Fruit fly (Drosophila melanogaster): ENCODE measurements around the gene Kap-alpha3.

Kap-alpha3 gene

DNA sequence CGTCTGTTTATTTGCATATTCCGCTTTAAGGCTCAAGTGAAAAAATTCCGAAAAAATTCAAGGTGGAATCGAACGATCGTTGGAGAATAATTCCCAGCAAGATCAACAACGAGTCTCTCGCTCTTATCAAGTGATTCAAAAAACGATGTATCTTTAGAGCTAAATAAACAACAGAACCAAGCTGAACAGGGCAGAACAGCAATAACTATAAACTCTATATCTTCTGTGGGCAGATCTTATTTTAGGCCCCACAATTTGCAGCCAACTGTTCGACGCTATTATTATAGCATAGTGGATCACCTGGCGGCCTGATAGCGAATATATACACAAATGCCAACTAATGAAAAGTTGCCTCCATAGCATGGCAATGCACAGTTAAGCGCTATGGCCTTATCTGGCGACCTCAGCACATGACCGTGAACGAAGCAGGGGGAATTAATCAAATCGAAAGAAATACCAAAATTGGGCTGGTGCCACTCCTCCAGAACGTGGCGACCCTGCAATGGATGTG, 48.1 kb downstream of the Kap-alpha3 start (continued):
- TF ChIP-seq abd-A (tag; optimal IDR thresholded peaks at IDR 0.05) (peak; percentile 33), cwo (GFP tag; optimal IDR thresholded peaks at IDR 0.05) (peak; percentile 73), CG6854 (GFP tag; optimal IDR thresholded peaks at IDR 0.05) (peak; percentile 17), CG9797 (GFP tag; optimal IDR thresholded peaks at IDR 0.05) (no peak), Hey (tag; optimal IDR thresholded peaks at IDR 0.05) (peak; percentile 18), sna (GFP tag; IDR thresholded peaks at IDR 0.05; ENCODE audit: partially characterized antibody) (no peak), luna (GFP tag; optimal IDR thresholded peaks at IDR 0.05) (no peak), CG15011 (GFP tag; optimal IDR thresholded peaks at IDR 0.05) (peak; percentile 36), Fer3 (tag; optimal IDR thresholded peaks at IDR 0.05) (peak; percentile 25), HLH54F (GFP tag; optimal IDR thresholded peaks at IDR 0.05) (peak; percentile 21), H2.0 (GFP tag; IDR thresholded peaks at IDR 0.05) (no peak), eve (GFP tag; optimal IDR thresholded peaks at IDR 0.05) (no peak), CG13775 (GFP tag; optimal IDR thresholded peaks at IDR 0.05) (no peak), Med (GFP tag) (peak; percentile 53), CG9437 (GFP tag; optimal IDR thresholded peaks at IDR 0.05) (no peak), CG2120 (GFP tag; optimal IDR thresholded peaks at IDR 0.05) (peak; percentile 51), CG11085 (GFP tag; IDR thresholded peaks at IDR 0.05) (no peak), da (GFP tag; optimal IDR thresholded peaks at IDR 0.05) (peak; percentile 14), her (GFP tag; optimal IDR thresholded peaks at IDR 0.05) (peak; percentile 19), CG16779 (GFP tag; IDR thresholded peaks at IDR 0.05) (no peak), CG1233 (GFP tag; optimal IDR thresholded peaks at IDR 0.05) (no peak), CG18599 (GFP tag; optimal IDR thresholded peaks at IDR 0.05) (peak; percentile 57), Ets65A (GFP tag) (no peak), kay (GFP tag; optimal IDR thresholded peaks at IDR 0.05) (no peak), CG2116 (GFP tag; optimal IDR thresholded peaks at IDR 0.05) (no peak), lab (GFP tag; optimal IDR thresholded peaks at IDR 0.05) (peak; percentile 45), Kr (GFP tag; optimal IDR thresholded peaks at IDR 0.05) (no peak), CG10543 (GFP tag; optimal IDR thresholded peaks at IDR 0.05) (peak; percentile 83), CG13894 (tag; optimal IDR thresholded peaks at IDR 0.05) (peak; percentile 98), grn (GFP tag; optimal IDR thresholded peaks at IDR 0.05) (peak; percentile 41), hkb (optimal IDR thresholded peaks at IDR 0.05) (no peak), hkb (GFP tag; IDR thresholded peaks at IDR 0.05) (no peak), HmgZ (tag; optimal IDR thresholded peaks at IDR 0.05) (no peak), Hmr (GFP tag; optimal IDR thresholded peaks at IDR 0.05) (peak; percentile 39), ro (GFP tag; IDR thresholded peaks at IDR 0.05) (no peak), CG17912 (GFP tag; optimal IDR thresholded peaks at IDR 0.05) (no peak), Nf-YA (GFP tag; IDR thresholded peaks at IDR 0.05) (no peak), HLH3B (GFP tag; IDR thresholded peaks at IDR 0.05) (no peak), CG17568 (GFP tag; optimal IDR thresholded peaks at IDR 0.05) (no peak), tna (GFP tag; IDR thresholded peaks at IDR 0.05; ENCODE audit: partially characterized antibody) (0 out of 2 replicates have a peak, but pooled peaks have one; percentile 15), gsb-n (tag; optimal IDR thresholded peaks at IDR 0.05) (no peak), mam (GFP tag; optimal IDR thresholded peaks at IDR 0.05) (no peak), mirr (GFP tag; optimal IDR thresholded peaks at IDR 0.05) (peak; percentile 80), al (GFP tag; IDR thresholded peaks at IDR 0.05) (no peak), CG9727 (GFP tag; optimal IDR thresholded peaks at IDR 0.05) (no peak), CG14710 (tag; optimal IDR thresholded peaks at IDR 0.05) (no peak), jing (GFP tag; optimal IDR thresholded peaks at IDR 0.05) (no peak), exex (tag; optimal IDR thresholded peaks at IDR 0.05) (peak; percentile 72), Sox102F (GFP tag; optimal IDR thresholded peaks at IDR 0.05) (no peak), Deaf1 (tag; optimal IDR thresholded peaks at IDR 0.05) (peak; percentile 7), CG9932 (GFP tag; IDR thresholded peaks at IDR 0.05) (no peak)

Data from whole organism, embryonic.